Worm (Caenorhabditis elegans) whole organism, early embryonic: ENCODE data around the gene fbxa-127.

Experiments
- B0310.2 ChIP-seq: sonication (generic microtip); optimal IDR thresholded peaks from 2 replicates; lab custom pipeline; 2016; ENCODE audit warnings: mild to moderate bottlenecking, missing genetic modification characterization, missing compliant biosample characterization
- F13C5.2 ChIP-seq: sonication (generic microtip); optimal IDR thresholded peaks from 2 replicates; lab custom pipeline; 2017; ENCODE audit warnings: mild to moderate bottlenecking, missing genetic modification characterization, inconsistent platforms, missing compliant biosample characterization
- aly-1 ChIP-seq: sonication (generic microtip); optimal IDR thresholded peaks from 2 replicates; lab custom pipeline; 2016; ENCODE audit warnings: missing genetic modification characterization, missing compliant biosample characterization
- ama-1 ChIP-seq: fragments of 150-350 bp; optimal IDR thresholded peaks from 2 replicates; lab custom pipeline; 2014
- ceh-36 ChIP-seq: sonication (generic microtip); optimal IDR thresholded peaks from 2 replicates; lab custom pipeline; 2016; ENCODE audit warnings: missing genetic modification characterization, inconsistent platforms, missing compliant biosample characterization
- hmg-4 ChIP-seq: fragments of 200-800 bp; sonication (Bioruptor generic); optimal IDR thresholded peaks from 2 replicates; lab custom pipeline; 2018; ENCODE audit warnings: mild to moderate bottlenecking, missing genetic modification characterization, missing compliant biosample characterization
- pes-1 ChIP-seq: fragments of 200-800 bp; sonication (Bioruptor generic); IDR thresholded peaks from 2 replicates; pipeline ENCODE4 v1.3.6; 2022; ENCODE audit warnings: missing genetic modification reagents, missing genetic modification characterization, missing compliant biosample characterization
- sea-1 ChIP-seq: fragments of 200-800 bp; sonication (Bioruptor generic); conservative IDR thresholded peaks from 2 replicates; pipeline ENCODE4 v1.3.6; 2022; ENCODE audit warnings: missing genetic modification characterization, missing compliant biosample characterization

DNA sequence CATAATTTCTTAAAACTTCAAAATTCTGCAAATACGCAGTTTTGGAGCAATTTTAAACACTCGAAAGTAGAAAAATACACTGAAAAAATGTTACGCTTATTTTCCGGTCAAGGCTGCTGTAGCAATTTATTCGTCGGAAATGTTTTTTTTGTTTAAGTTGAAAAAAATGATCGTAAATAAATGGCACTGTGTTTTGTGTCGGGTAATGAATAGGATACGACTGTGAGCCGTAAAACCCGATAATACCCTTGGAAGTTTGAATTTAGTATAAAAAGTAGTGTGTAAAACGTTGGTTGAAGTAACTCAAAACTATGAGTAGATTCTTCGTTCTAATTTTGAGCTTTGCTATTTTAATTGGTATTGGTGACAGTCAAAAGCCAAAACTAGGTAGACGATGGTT, 1.6 kb upstream of the fbxa-127 start, which contains the start of gene T25E12.14:
- TF ChIP-seq aly-1 (no peak), pes-1 (GFP tag; lab: Robert Waterston, UW) (no peak), ama-1 (no peak), F13C5.2 (tag; lab: Kevin White, UChicago) (no peak), ceh-36 (tag; lab: Kevin White, UChicago) (no peak), sea-1 (GFP tag; lab: Robert Waterston, UW) (no peak), B0310.2 (tag; lab: Kevin White, UChicago) (no peak), hmg-4 (GFP tag; lab: Kevin White, UChicago) (no peak)
